Worm (Caenorhabditis elegans): Measurements from ENCODE around the gene lipl-3.
A peak's percentile ranks its signal among the peaks of the same experiment; 100 is the strongest.

- no peak for TF ChIP-seq T20F7.1 (GFP tag; optimal IDR thresholded peaks at IDR 0.05)
- TF ChIP-seq daf-12 (tag; optimal IDR thresholded peaks at IDR 0.05), result no peak
- TF ChIP-seq nhr-28 (tag; optimal IDR thresholded peaks at IDR 0.05), result peak; percentile 80
These were observed 49.5 kb downstream of the lipl-3 start, which contains the start of gene nhr-99 for ce11 chrV:474516-474915.
